Worm (Caenorhabditis elegans): ENCODE results near the gene jmjd-2.

Gene jmjd-2

ce11 chrII:14249489-14249888 lies 6.1 kb upstream of the jmjd-2 start (continued):
- TF ChIP-seq sdz-12 (GFP tag; optimal IDR thresholded peaks at IDR 0.05), result no peak
- no peak for TF ChIP-seq daf-8 (GFP tag; IDR thresholded peaks at IDR 0.05)
- TF ChIP-seq ceh-20 (GFP tag; IDR thresholded peaks at IDR 0.05), result no peak
- TF ChIP-seq nhr-28 (tag; optimal IDR thresholded peaks at IDR 0.05), result peak; percentile 54
- TF ChIP-seq lin-29 (GFP tag; IDR thresholded peaks at IDR 0.05), result no peak
- no peak for TF ChIP-seq attf-4 (tag; optimal IDR thresholded peaks at IDR 0.05)
- TF ChIP-seq ctbp-1 (GFP tag; IDR thresholded peaks at IDR 0.05), result no peak; the same call in 1 of the 2 replicates
- TF ChIP-seq madf-9 (GFP tag; conservative IDR thresholded peaks at IDR 0.05), result peak; percentile 45; the same call in 1 of the 2 replicates
- TF ChIP-seq nhr-25 (tag; optimal IDR thresholded peaks at IDR 0.05; ENCODE audit: borderline replicate concordance, insufficient read depth), result peak; percentile 15
- no peak for TF ChIP-seq F26F4.8 (GFP tag; conservative IDR thresholded peaks at IDR 0.05)
- no peak for TF ChIP-seq daf-19 (GFP tag; conservative IDR thresholded peaks at IDR 0.05)
- TF ChIP-seq hmg-1.1 (GFP tag; IDR thresholded peaks at IDR 0.05), result peak; percentile 88
- no peak for TF ChIP-seq unc-62 (GFP tag; optimal IDR thresholded peaks at IDR 0.05 in 1 of 2)
- no peak for TF ChIP-seq unc-62 (tag; optimal IDR thresholded peaks at IDR 0.05)
- no peak for TF ChIP-seq ztf-11 (tag; optimal IDR thresholded peaks at IDR 0.05)
- no peak for TF ChIP-seq gei-8 (GFP tag; optimal IDR thresholded peaks at IDR 0.05)
- TF ChIP-seq Y48G9A.11 (GFP tag; IDR thresholded peaks at IDR 0.05), result no peak
- TF ChIP-seq lin-38 (GFP tag; IDR thresholded peaks at IDR 0.05), result no peak
- TF ChIP-seq lin-13 (GFP tag; optimal IDR thresholded peaks at IDR 0.05), result peak; percentile 7
- TF ChIP-seq dmd-9 (GFP tag; IDR thresholded peaks at IDR 0.05), result no peak
- TF ChIP-seq ceh-82 (tag; optimal IDR thresholded peaks at IDR 0.05), result no peak
- TF ChIP-seq jun-1 (tag; optimal IDR thresholded peaks at IDR 0.05), result no peak
- peak; percentile 5; the same call in 1 of the 2 replicates for TF ChIP-seq nhr-42 (GFP tag; IDR thresholded peaks at IDR 0.05)
- no peak for TF ChIP-seq ceh-32 (tag; optimal IDR thresholded peaks at IDR 0.05; ENCODE audit: poor library complexity)
- TF ChIP-seq nhr-11 (tag; optimal IDR thresholded peaks at IDR 0.05), result peak; percentile 53
- no peak for TF ChIP-seq nhr-102 (tag; optimal IDR thresholded peaks at IDR 0.05)
- no peak for TF ChIP-seq skn-1 (tag; optimal IDR thresholded peaks at IDR 0.05)
- TF ChIP-seq ces-1 (GFP tag; optimal IDR thresholded peaks at IDR 0.05), result no peak
- no peak for TF ChIP-seq daf-16 (GFP tag; optimal IDR thresholded peaks at IDR 0.05)
- TF ChIP-seq daf-16 (tag; optimal IDR thresholded peaks at IDR 0.05), result peak; percentile 57
- TF ChIP-seq tra-1 (GFP tag; IDR thresholded peaks at IDR 0.05), result no peak
- TF ChIP-seq nhr-6 (tag; optimal IDR thresholded peaks at IDR 0.05), result peak; percentile 42
- TF ChIP-seq fos-1 (tag; optimal IDR thresholded peaks at IDR 0.05), result no peak
- no peak for TF ChIP-seq nhr-76 (tag; optimal IDR thresholded peaks at IDR 0.05)
- TF ChIP-seq nhr-111 (GFP tag; optimal IDR thresholded peaks at IDR 0.05), result no peak
- 0 out of 2 replicates have a peak, but pooled peaks have one; percentile 7 for TF ChIP-seq php-3 (GFP tag; IDR thresholded peaks at IDR 0.05)
- peak; percentile 99 for TF ChIP-seq aha-1 (tag)
- peak; percentile 7 to 89 for TF ChIP-seq mdl-1 (tag; optimal IDR thresholded peaks at IDR 0.05)
- TF ChIP-seq F10B5.3 (tag; optimal IDR thresholded peaks at IDR 0.05), result no peak
- peak; percentile 73 for TF ChIP-seq mes-2 (tag; optimal IDR thresholded peaks at IDR 0.05; ENCODE audit: poor library complexity, severe bottlenecking)
- no peak for TF ChIP-seq daf-12 (tag; optimal IDR thresholded peaks at IDR 0.05)
- TF ChIP-seq nhr-48 (tag; optimal IDR thresholded peaks at IDR 0.05), result no peak
- TF ChIP-seq F49E8.2 (tag; optimal IDR thresholded peaks at IDR 0.05; ENCODE audit: borderline replicate concordance), result no peak
- no peak for TF ChIP-seq T20F7.1 (GFP tag; optimal IDR thresholded peaks at IDR 0.05)
- no peak for TF ChIP-seq lin-15B (tag; optimal IDR thresholded peaks at IDR 0.05)
- no peak for TF ChIP-seq zag-1 (tag; optimal IDR thresholded peaks at IDR 0.05)
- TF ChIP-seq Y75B8A.6 (GFP tag; IDR thresholded peaks at IDR 0.05), result no peak
- TF ChIP-seq unc-39 (tag; optimal IDR thresholded peaks at IDR 0.05), result no peak
- no peak for TF ChIP-seq pqm-1 (tag; optimal IDR thresholded peaks at IDR 0.05)
- peak; percentile 64 for TF ChIP-seq rbr-2 (tag; optimal IDR thresholded peaks at IDR 0.05)
- no peak for TF ChIP-seq D1046.2 (GFP tag; IDR thresholded peaks at IDR 0.05)
- no peak for TF ChIP-seq cey-2 (tag; optimal IDR thresholded peaks at IDR 0.05; ENCODE audit: borderline replicate concordance, insufficient read depth)
- TF ChIP-seq aly-2 (tag; optimal IDR thresholded peaks at IDR 0.05), result no peak
